Fruit fly (Drosophila melanogaster): ENCODE measurements around the gene AsnRS.

Gene AsnRS

DNA sequence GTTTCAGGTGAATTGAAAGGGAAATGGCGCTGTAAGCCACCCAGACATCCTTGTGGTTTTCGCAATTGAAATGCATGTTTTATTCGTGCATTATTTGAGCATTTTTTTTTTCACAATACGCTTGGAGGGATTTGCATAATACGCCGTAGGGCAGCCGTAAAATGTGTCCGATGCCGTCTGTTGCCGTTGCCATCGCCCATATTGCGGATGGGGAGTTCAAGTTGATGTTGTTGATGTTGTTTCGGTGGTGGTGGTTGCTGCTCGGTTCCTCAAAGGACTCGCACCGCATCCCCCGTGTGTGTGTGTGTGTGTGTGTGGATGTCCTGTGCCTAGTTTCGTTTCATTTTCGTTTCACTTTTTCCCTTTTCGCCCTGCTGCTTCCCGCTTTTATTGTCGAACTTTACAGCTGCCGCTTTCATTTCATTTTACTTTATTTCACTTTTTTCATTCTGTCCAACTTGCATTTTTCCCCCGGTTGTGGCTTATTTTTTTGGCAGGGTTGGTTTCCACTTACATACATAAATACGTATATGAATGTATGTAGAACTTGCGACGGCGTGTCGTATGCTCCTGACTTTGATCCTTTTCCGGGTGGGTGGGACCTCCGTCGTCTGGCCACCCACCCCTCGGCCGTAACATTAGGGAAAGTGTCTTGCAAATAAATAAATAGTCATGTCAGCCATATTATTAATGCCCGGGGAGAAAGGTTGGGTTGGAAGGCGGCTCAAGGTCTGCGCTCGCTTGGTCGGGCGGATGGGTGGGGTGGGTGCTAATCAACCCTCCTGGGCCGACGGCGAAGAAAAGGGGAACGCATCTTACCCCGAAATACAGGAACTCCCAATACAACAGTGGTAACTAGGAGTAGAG is 6.0 kb upstream of the AsnRS start:
- no peak for TF ChIP-seq CG16779 (tag; optimal IDR thresholded peaks at IDR 0.05)
- TF ChIP-seq CG9139 (GFP tag; optimal IDR thresholded peaks at IDR 0.05), result peak; percentile 7
- TF ChIP-seq CG11294 (GFP tag; IDR thresholded peaks at IDR 0.05), result no peak
- TF ChIP-seq salr (GFP tag; optimal IDR thresholded peaks at IDR 0.05), result no peak
- TF ChIP-seq ss (GFP tag; optimal IDR thresholded peaks at IDR 0.05), result peak in 1 of 2 experiments; percentile 3
- TF ChIP-seq CG1621 (tag; optimal IDR thresholded peaks at IDR 0.05), result peak; percentile 27
- TF ChIP-seq Eip78C (GFP tag), result peak; percentile 52
- TF ChIP-seq svp (GFP tag), result peak; percentile 45

DNA sequence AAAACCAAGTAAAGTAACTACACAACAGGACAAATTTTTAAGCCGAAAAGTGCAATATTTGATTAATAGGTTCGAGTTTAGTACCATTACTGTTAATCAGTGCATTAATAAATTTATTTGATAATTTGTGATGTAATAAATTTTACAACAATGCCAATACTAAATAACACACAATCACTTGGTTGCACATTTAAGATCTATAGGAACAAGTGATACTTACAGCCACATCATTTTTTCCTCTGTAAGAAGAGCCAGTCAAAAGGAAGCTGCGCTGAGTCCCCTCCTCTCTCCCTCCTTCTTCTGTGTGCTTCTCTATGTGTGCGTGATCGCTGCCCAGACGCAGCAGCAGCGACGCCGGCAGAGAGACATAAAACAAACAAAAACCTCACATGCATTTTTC is 5.0 kb upstream of the AsnRS start:
- peak; percentile 93 for TF ChIP-seq acj6 (GFP tag; optimal IDR thresholded peaks at IDR 0.05)
- TF ChIP-seq CG11762 (GFP tag; optimal IDR thresholded peaks at IDR 0.05; ENCODE audit: insufficient read depth), result peak; percentile 90
- peak; percentile 84 for TF ChIP-seq CG6854 (GFP tag; optimal IDR thresholded peaks at IDR 0.05)
- TF ChIP-seq CG10669 (GFP tag; optimal IDR thresholded peaks at IDR 0.05), result peak; percentile 95
- peak; percentile 88 for TF ChIP-seq CG11902 (GFP tag; optimal IDR thresholded peaks at IDR 0.05)
- peak; percentile 47 for TF ChIP-seq CG6276 (GFP tag; optimal IDR thresholded peaks at IDR 0.05)
- TF ChIP-seq Met (GFP tag; optimal IDR thresholded peaks at IDR 0.05), result peak; percentile 94
- TF ChIP-seq Ets21C (GFP tag; optimal IDR thresholded peaks at IDR 0.05), result peak; percentile 89
- peak; percentile 68 for TF ChIP-seq Hr4 (GFP tag; optimal IDR thresholded peaks at IDR 0.05)
- peak; percentile 88 for TF ChIP-seq Eip75B (GFP tag; optimal IDR thresholded peaks at IDR 0.05)
- TF ChIP-seq fd85E (GFP tag; optimal IDR thresholded peaks at IDR 0.05), result peak; percentile 56
- TF ChIP-seq Smox (GFP tag; optimal IDR thresholded peaks at IDR 0.05), result peak; percentile 93
- peak; percentile 93 for TF ChIP-seq Hr39 (GFP tag; optimal IDR thresholded peaks at IDR 0.05)
- peak; percentile 95 for TF ChIP-seq CG6808 (GFP tag; optimal IDR thresholded peaks at IDR 0.05)
- TF ChIP-seq CG31627 (GFP tag; optimal IDR thresholded peaks at IDR 0.05), result peak; percentile 93
- peak; percentile 95 for TF ChIP-seq CG10631 (GFP tag; optimal IDR thresholded peaks at IDR 0.05)
- TF ChIP-seq CG34406 (GFP tag; optimal IDR thresholded peaks at IDR 0.05), result peak; percentile 92
- TF ChIP-seq Eip78C (GFP tag), result peak; percentile 99
- peak; percentile 93 for TF ChIP-seq CG6792 (GFP tag; optimal IDR thresholded peaks at IDR 0.05)
- peak; percentile 93 for TF ChIP-seq cyc (GFP tag; optimal IDR thresholded peaks at IDR 0.05)
- TF ChIP-seq eg (GFP tag; IDR thresholded peaks at IDR 0.05), result peak; percentile 49; the same call in 2 of the 3 replicates
- peak; percentile 90 for TF ChIP-seq CG7368 (GFP tag; optimal IDR thresholded peaks at IDR 0.05)
- TF ChIP-seq Eip93F (GFP tag; optimal IDR thresholded peaks at IDR 0.05), result peak; percentile 44
- TF ChIP-seq net (GFP tag; optimal IDR thresholded peaks at IDR 0.05), result peak; percentile 87
- TF ChIP-seq CG8632 (GFP tag; optimal IDR thresholded peaks at IDR 0.05), result peak; percentile 90
- TF ChIP-seq CG9139 (GFP tag; optimal IDR thresholded peaks at IDR 0.05), result peak; percentile 89
- TF ChIP-seq spab (GFP tag; optimal IDR thresholded peaks at IDR 0.05), result peak; percentile 96
- TF ChIP-seq lz (GFP tag; optimal IDR thresholded peaks at IDR 0.05), result peak; percentile 94
- TF ChIP-seq svp (GFP tag), result peak; percentile 97
- TF ChIP-seq fd59A (GFP tag; optimal IDR thresholded peaks at IDR 0.05), result peak; percentile 96
- TF ChIP-seq Lpt (GFP tag; optimal IDR thresholded peaks at IDR 0.05), result peak; percentile 81
- peak; percentile 78 for TF ChIP-seq CG16779 (tag; optimal IDR thresholded peaks at IDR 0.05)
- TF ChIP-seq Gug (GFP tag; IDR thresholded peaks at IDR 0.05), result peak; percentile 65
- TF ChIP-seq Blimp-1 (GFP tag; optimal IDR thresholded peaks at IDR 0.05), result peak; percentile 67
- peak; percentile 91 for TF ChIP-seq CG1621 (tag; optimal IDR thresholded peaks at IDR 0.05)
- TF ChIP-seq Sox14 (GFP tag; optimal IDR thresholded peaks at IDR 0.05), result peak; percentile 95
- peak; percentile 80 for TF ChIP-seq CG32006 (GFP tag; optimal IDR thresholded peaks at IDR 0.05)
- TF ChIP-seq CG6163 (GFP tag; IDR thresholded peaks at IDR 0.05), result peak; percentile 87
- TF ChIP-seq CG3919 (GFP tag; optimal IDR thresholded peaks at IDR 0.05), result peak; percentile 96
- TF ChIP-seq dac (GFP tag; optimal IDR thresholded peaks at IDR 0.05), result peak; percentile 51
- no peak for TF ChIP-seq CG11294 (GFP tag; IDR thresholded peaks at IDR 0.05)
- TF ChIP-seq ss (GFP tag; optimal IDR thresholded peaks at IDR 0.05), result peak; percentile 93 to 95
- peak; percentile 84 for TF ChIP-seq CG8119 (GFP tag; IDR thresholded peaks at IDR 0.05)
- TF ChIP-seq CG4318 (GFP tag; optimal IDR thresholded peaks at IDR 0.05), result peak; percentile 64
- TF ChIP-seq fkh (GFP tag; optimal IDR thresholded peaks at IDR 0.05), result no peak
- TF ChIP-seq CG8319 (GFP tag; optimal IDR thresholded peaks at IDR 0.05), result peak; percentile 91

All from whole organism, prepupa.